Fruit fly (Drosophila melanogaster) whole organism, prepupa: Measurements from ENCODE around the gene CG14441.

Experiments used
- Blimp-1 ChIP-seq: fragments of 200-800 bp; sonication (Bioruptor generic); optimal IDR thresholded peaks from 3 replicates; lab custom pipeline; 2017; ENCODE audit warnings: missing biosample characterization, missing genetic modification characterization, mild to moderate bottlenecking, moderate library complexity, missing genetic modification reagents
- CG10669 ChIP-seq: fragments of 200-800 bp; sonication (Bioruptor generic); optimal IDR thresholded peaks from 3 replicates; lab custom pipeline; 2018; ENCODE audit warnings: missing biosample characterization, mild to moderate bottlenecking, missing genetic modification characterization, moderate library complexity
- CG11294 ChIP-seq: fragments of 200-800 bp; sonication (Bioruptor generic); IDR thresholded peaks from 2 replicates; pipeline ENCODE4 v1.3.6; 2022; ENCODE audit warnings: missing biosample characterization, missing genetic modification characterization
- CG11762 ChIP-seq: fragments of 200-800 bp; sonication (Bioruptor generic); optimal IDR thresholded peaks from 3 replicates; lab custom pipeline; 2016; ENCODE audit warnings: missing biosample characterization, missing genetic modification characterization; ENCODE audit not compliant: insufficient read depth
- CG11902 ChIP-seq: fragments of 200-800 bp; sonication (Bioruptor generic); optimal IDR thresholded peaks from 3 replicates; lab custom pipeline; 2016; ENCODE audit warnings: missing biosample characterization, missing genetic modification characterization
- CG15336 ChIP-seq: fragments of 200-800 bp; sonication (Bioruptor generic); IDR thresholded peaks from 2 replicates; pipeline ENCODE4 v1.3.6; 2022; ENCODE audit warnings: missing biosample characterization, missing genetic modification characterization
- CG16779 ChIP-seq: fragments of 200-800 bp; sonication (Bioruptor generic); optimal IDR thresholded peaks from 3 replicates; lab custom pipeline; 2017; ENCODE audit warnings: missing biosample characterization, mild to moderate bottlenecking, missing genetic modification characterization
- CG3032 ChIP-seq: fragments of 200-800 bp; optimal IDR thresholded peaks from 2 replicates; lab custom pipeline; 2019; ENCODE audit warnings: missing biosample characterization, mild to moderate bottlenecking, missing genetic modification characterization, moderate library complexity
- CG31627 ChIP-seq: fragments of 200-800 bp; sonication (Bioruptor generic); optimal IDR thresholded peaks from 3 replicates; lab custom pipeline; 2016; ENCODE audit warnings: missing biosample characterization, missing genetic modification characterization
- CG32006 ChIP-seq: fragments of 200-800 bp; sonication (Bioruptor generic); optimal IDR thresholded peaks from 3 replicates; lab custom pipeline; 2017; ENCODE audit warnings: missing biosample characterization, mild to moderate bottlenecking, missing genetic modification characterization
- CG34406 ChIP-seq: fragments of 200-800 bp; sonication (Bioruptor generic); optimal IDR thresholded peaks from 3 replicates; lab custom pipeline; 2016; ENCODE audit warnings: missing biosample characterization, missing genetic modification characterization
- CG3919 ChIP-seq: fragments of 200-800 bp; sonication (Bioruptor generic); optimal IDR thresholded peaks from 3 replicates; lab custom pipeline; 2016; ENCODE audit warnings: missing biosample characterization, missing genetic modification characterization
- CG4318 ChIP-seq: fragments of 200-800 bp; sonication (Bioruptor generic); optimal IDR thresholded peaks from 3 replicates; lab custom pipeline; 2017; ENCODE audit warnings: missing biosample characterization, mild to moderate bottlenecking, missing genetic modification characterization
- CG6163 ChIP-seq: fragments of 200-800 bp; sonication (Bioruptor generic); IDR thresholded peaks from 3 replicates; pipeline ENCODE4 v1.3.6; 2022; ENCODE audit warnings: missing biosample characterization, missing genetic modification characterization
- CG6792 ChIP-seq: fragments of 200-800 bp; sonication (Bioruptor generic); optimal IDR thresholded peaks from 3 replicates; lab custom pipeline; 2016; ENCODE audit warnings: missing biosample characterization, missing genetic modification characterization
- CG8119 ChIP-seq: fragments of 200-800 bp; sonication (Bioruptor generic); IDR thresholded peaks from 3 replicates; pipeline ENCODE4 v1.3.6; 2022; ENCODE audit warnings: missing biosample characterization, missing genetic modification characterization
- CG8319 ChIP-seq: fragments of 200-800 bp; sonication (Bioruptor generic); optimal IDR thresholded peaks from 3 replicates; lab custom pipeline; 2016; ENCODE audit warnings: missing biosample characterization, missing genetic modification characterization
- CG8632 ChIP-seq: fragments of 200-800 bp; sonication (Bioruptor generic); optimal IDR thresholded peaks from 3 replicates; lab custom pipeline; 2016; ENCODE audit warnings: missing biosample characterization, missing genetic modification characterization
- Eip75B ChIP-seq: fragments of 200-800 bp; sonication (Bioruptor generic); optimal IDR thresholded peaks from 3 replicates; lab custom pipeline; 2016; ENCODE audit warnings: missing biosample characterization, missing genetic modification characterization
- Eip78C ChIP-seq: fragments of 200-800 bp; sonication (Bioruptor generic); peaks from one replicate; lab custom pipeline; 2016; ENCODE audit warnings: missing biosample characterization, missing genetic modification characterization
- Eip93F ChIP-seq: fragments of 200-800 bp; sonication (Bioruptor generic); optimal IDR thresholded peaks from 2 replicates; lab custom pipeline; 2016; ENCODE audit warnings: missing biosample characterization, mild to moderate bottlenecking, missing genetic modification characterization
- Ets21C ChIP-seq: fragments of 200-800 bp; sonication (Bioruptor generic); optimal IDR thresholded peaks from 3 replicates; lab custom pipeline; 2016; ENCODE audit warnings: missing biosample characterization, missing genetic modification characterization
- Ets96B ChIP-seq: fragments of 200-800 bp; optimal IDR thresholded peaks from 2 replicates; lab custom pipeline; 2019; ENCODE audit warnings: missing biosample characterization, mild to moderate bottlenecking, missing genetic modification characterization, moderate library complexity
- Gug ChIP-seq: fragments of 200-800 bp; sonication (Bioruptor generic); IDR thresholded peaks from 2 replicates; pipeline ENCODE4 v1.3.6; 2022; ENCODE audit warnings: missing biosample characterization, missing genetic modification characterization
- Hr38 ChIP-seq: sonication (Bioruptor generic); optimal IDR thresholded peaks from 2 replicates; lab custom pipeline; 2016; ENCODE audit warnings: missing biosample characterization, missing genetic modification characterization
- Hr39 ChIP-seq: fragments of 200-800 bp; sonication (Bioruptor generic); optimal IDR thresholded peaks from 2 replicates; lab custom pipeline; 2016; ENCODE audit warnings: missing biosample characterization, missing genetic modification characterization
- Hr4 ChIP-seq: fragments of 200-800 bp; sonication (Bioruptor generic); optimal IDR thresholded peaks from 3 replicates; lab custom pipeline; 2016; ENCODE audit warnings: missing biosample characterization, missing genetic modification characterization
- Lpt ChIP-seq: fragments of 200-800 bp; sonication (Bioruptor generic); optimal IDR thresholded peaks from 3 replicates; lab custom pipeline; 2016; ENCODE audit warnings: missing biosample characterization, missing genetic modification characterization
- Met ChIP-seq: fragments of 200-800 bp; sonication (Bioruptor generic); optimal IDR thresholded peaks from 3 replicates; lab custom pipeline; 2016; ENCODE audit warnings: missing biosample characterization, missing genetic modification characterization
- OdsH ChIP-seq: fragments of 200-800 bp; sonication (Bioruptor generic); optimal IDR thresholded peaks from 3 replicates; lab custom pipeline; 2016; ENCODE audit warnings: missing biosample characterization, missing genetic modification characterization
- Smox ChIP-seq: fragments of 200-800 bp; sonication (Bioruptor generic); optimal IDR thresholded peaks from 3 replicates; lab custom pipeline; 2016; ENCODE audit warnings: missing biosample characterization, missing genetic modification characterization
- Sox102F ChIP-seq: fragments of 200-800 bp; sonication (Bioruptor generic); optimal IDR thresholded peaks from 2 replicates; lab custom pipeline; 2016; ENCODE audit warnings: missing biosample characterization, mild to moderate bottlenecking, missing genetic modification characterization
- Sox15 ChIP-seq: fragments of 200-800 bp; sonication (Bioruptor generic); optimal IDR thresholded peaks from 3 replicates; lab custom pipeline; 2016; ENCODE audit warnings: missing biosample characterization, missing genetic modification characterization
- achi ChIP-seq: fragments of 200-800 bp; sonication (Bioruptor generic); optimal IDR thresholded peaks from 3 replicates; lab custom pipeline; 2016; ENCODE audit warnings: missing biosample characterization, missing genetic modification characterization
- acj6 ChIP-seq: fragments of 200-800 bp; sonication (Bioruptor generic); optimal IDR thresholded peaks from 3 replicates; lab custom pipeline; 2016; ENCODE audit warnings: missing biosample characterization, missing genetic modification characterization
- cyc ChIP-seq: fragments of 200-800 bp; sonication (Bioruptor generic); optimal IDR thresholded peaks from 3 replicates; lab custom pipeline; 2016; ENCODE audit warnings: missing biosample characterization, missing genetic modification characterization
- dac ChIP-seq: fragments of 200-800 bp; sonication (Bioruptor generic); optimal IDR thresholded peaks from 2 replicates; lab custom pipeline; 2017; ENCODE audit warnings: missing biosample characterization, mild to moderate bottlenecking, missing genetic modification characterization
- eg ChIP-seq: fragments of 200-800 bp; sonication (Bioruptor generic); IDR thresholded peaks from 3 replicates; pipeline ENCODE4 v1.3.6; 2022; ENCODE audit warnings: missing biosample characterization, missing genetic modification characterization
- esn ChIP-seq: fragments of 200-800 bp; sonication (Bioruptor generic); optimal IDR thresholded peaks from 2 replicates; lab custom pipeline; 2016; ENCODE audit warnings: missing biosample characterization, mild to moderate bottlenecking, missing genetic modification characterization, moderate library complexity
- fd85E ChIP-seq: fragments of 200-800 bp; sonication (Bioruptor generic); optimal IDR thresholded peaks from 3 replicates; lab custom pipeline; 2016; ENCODE audit warnings: missing biosample characterization, missing genetic modification characterization
- fkh ChIP-seq: fragments of 200-800 bp; sonication (Bioruptor generic); optimal IDR thresholded peaks from 3 replicates; lab custom pipeline; 2017; ENCODE audit warnings: missing biosample characterization, mild to moderate bottlenecking, missing genetic modification characterization, moderate library complexity
- lz ChIP-seq: fragments of 200-800 bp; sonication (Bioruptor generic); optimal IDR thresholded peaks from 3 replicates; lab custom pipeline; 2016; ENCODE audit warnings: missing biosample characterization, missing genetic modification characterization
- net ChIP-seq: fragments of 200-800 bp; sonication (Bioruptor generic); optimal IDR thresholded peaks from 3 replicates; lab custom pipeline; 2016; ENCODE audit warnings: missing biosample characterization, missing genetic modification characterization
- salr ChIP-seq, 2 experiments: fragments of 200-800 bp; sonication (Bioruptor generic); optimal IDR thresholded peaks; 3 replicates each; lab custom pipeline; 2016 to 2018; ENCODE audit warnings: missing biosample characterization in 2 of 2, missing genetic modification characterization in 2 of 2, mild to moderate bottlenecking in 1 of 2
- spab ChIP-seq: fragments of 200-800 bp; sonication (Bioruptor generic); optimal IDR thresholded peaks from 2 replicates; lab custom pipeline; 2017; ENCODE audit warnings: missing biosample characterization, mild to moderate bottlenecking, missing genetic modification characterization, missing genetic modification reagents
- ss ChIP-seq, 2 experiments: fragments of 200-800 bp; sonication (Bioruptor generic); optimal IDR thresholded peaks; 2 replicates in 1 of 2; 3 replicates in 1 of 2; lab custom pipeline; 2017 to 2018; ENCODE audit warnings: mild to moderate bottlenecking in 2 of 2, missing biosample characterization in 2 of 2, missing genetic modification characterization in 2 of 2, moderate library complexity in 1 of 2
- svp ChIP-seq: fragments of 200-800 bp; sonication (Bioruptor generic); peaks from one replicate; lab custom pipeline; 2016; ENCODE audit warnings: missing biosample characterization, missing genetic modification characterization

Gene CG14441

DNA sequence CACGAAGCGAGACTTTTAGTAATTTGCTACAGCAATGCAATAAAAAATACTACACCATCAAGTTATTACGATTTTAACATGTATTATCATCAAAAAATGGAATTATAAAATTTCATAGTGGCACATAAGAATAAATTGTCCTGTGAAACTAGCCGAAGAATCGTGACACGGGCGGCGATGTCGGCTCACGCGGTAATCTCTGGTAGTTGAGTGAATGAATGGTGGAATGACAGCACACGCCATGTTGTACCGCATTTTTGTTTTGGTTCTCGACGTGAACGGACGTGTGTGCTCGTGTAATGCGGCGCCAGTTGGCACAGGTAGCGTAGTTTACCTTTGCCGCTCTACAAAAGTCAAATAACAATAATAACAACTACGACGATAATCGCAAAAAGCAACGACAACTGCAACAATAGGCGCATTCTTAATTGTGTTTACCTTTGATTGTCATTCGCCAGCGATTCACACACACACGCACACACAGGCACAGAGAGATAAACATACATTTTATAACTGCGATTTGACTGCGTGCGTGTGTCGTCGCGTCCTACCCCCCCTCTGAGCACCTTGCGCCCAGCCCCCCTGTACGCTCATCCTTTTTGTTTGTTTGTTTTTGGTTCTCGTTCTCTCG, at the start of gene CG14441 (continued):
- TF ChIP-seq fd85E: no peak
- peak; percentile 47 for TF ChIP-seq CG6792 (GFP tag; lab: Kevin White, UChicago)
- peak; percentile 29 for TF ChIP-seq OdsH (GFP tag; lab: Kevin White, UChicago)
- TF ChIP-seq CG31627 (GFP tag; lab: Kevin White, UChicago): no peak
- TF ChIP-seq dac (GFP tag; lab: Kevin White, UChicago): no peak
- peak; percentile 37 for TF ChIP-seq Hr4 (GFP tag; lab: Kevin White, UChicago)
- no peak for TF ChIP-seq Hr38 (GFP tag; lab: Kevin White, UChicago)
- TF ChIP-seq lz: peak; percentile 38
- no peak; the same call in 1 of the 3 replicates for TF ChIP-seq CG8119 (GFP tag; lab: Robert Waterston, UW)

dm6 chrX:6654198-6654831, 45.0 kb upstream of the CG14441 start, which contains the start of the genes CG3226 and Cdc7:
TSS of gene CG3226 (minus strand) at chrX:6654248.
TSS of gene Cdc7 (plus strand) at chrX:6654541.
- peak; percentile 60 for TF ChIP-seq CG8632 (GFP tag; lab: Kevin White, UChicago)
- TF ChIP-seq Eip93F (GFP tag; lab: Kevin White, UChicago): peak; percentile 18
- TF ChIP-seq Blimp-1: peak; percentile 58
- TF ChIP-seq esn (GFP tag; lab: Kevin White, UChicago): peak; percentile 76
- TF ChIP-seq CG32006 (GFP tag; lab: Kevin White, UChicago): peak; percentile 42
- TF ChIP-seq Met (GFP tag; lab: Kevin White, UChicago): peak; percentile 72
- TF ChIP-seq Hr38 (GFP tag; lab: Kevin White, UChicago): no peak
- TF ChIP-seq Ets96B (tag; lab: Kevin White, UChicago): peak; percentile 32
- TF ChIP-seq CG10669 (GFP tag; lab: Kevin White, UChicago): peak; percentile 57
- peak; percentile 64 for TF ChIP-seq achi (GFP tag; lab: Kevin White, UChicago)
- peak; percentile 46 for TF ChIP-seq fd85E
- no peak for TF ChIP-seq CG11902 (GFP tag; lab: Kevin White, UChicago)
- peak; percentile 18 for TF ChIP-seq spab
- TF ChIP-seq Sox102F (GFP tag; lab: Kevin White, UChicago): peak; percentile 68
- peak; percentile 61 for TF ChIP-seq svp (GFP tag; lab: Kevin White, UChicago)
- peak; percentile 54; the same call in 1 of the 3 replicates for TF ChIP-seq CG6163 (GFP tag; lab: Robert Waterston, UW)
- TF ChIP-seq acj6: peak; percentile 67
- TF ChIP-seq fkh (GFP tag; lab: Kevin White, UChicago): peak; percentile 56
- no peak for TF ChIP-seq CG11294
- peak; percentile 53; the same call in 1 of the 3 replicates for TF ChIP-seq eg
- TF ChIP-seq Smox (GFP tag; lab: Kevin White, UChicago): peak; percentile 56
- peak; percentile 32 for TF ChIP-seq CG11762 (GFP tag; lab: Kevin White, UChicago)
- peak; percentile 91 for TF ChIP-seq Eip78C (GFP tag; lab: Kevin White, UChicago)
- peak; percentile 70 for TF ChIP-seq net (GFP tag; lab: Kevin White, UChicago)
- peak; percentile 64 for TF ChIP-seq CG3919 (GFP tag; lab: Kevin White, UChicago)
- peak; percentile 67 for TF ChIP-seq OdsH (GFP tag; lab: Kevin White, UChicago)
- TF ChIP-seq Hr39 (GFP tag; lab: Kevin White, UChicago): peak; percentile 30
- peak; percentile 57 for TF ChIP-seq cyc (GFP tag; lab: Kevin White, UChicago)
- peak; percentile 31 for TF ChIP-seq CG16779 (tag; lab: Kevin White, UChicago)
- no peak for TF ChIP-seq CG15336 (GFP tag; lab: Robert Waterston, UW)
- peak; percentile 45 for TF ChIP-seq CG3032 (tag; lab: Kevin White, UChicago)
- peak; percentile 35 for TF ChIP-seq Lpt (GFP tag; lab: Kevin White, UChicago)
- peak; percentile 64 to 78 for TF ChIP-seq ss (GFP tag; optimal IDR thresholded peaks at IDR 0.05; lab: Kevin White, UChicago)
- TF ChIP-seq salr (GFP tag; optimal IDR thresholded peaks at IDR 0.05; lab: Kevin White, UChicago): peak; percentile 4 to 27
- TF ChIP-seq CG4318 (GFP tag; lab: Kevin White, UChicago): no peak
- TF ChIP-seq Gug (GFP tag; lab: Robert Waterston, UW): no peak
- TF ChIP-seq CG34406 (GFP tag; lab: Kevin White, UChicago): peak; percentile 64
- TF ChIP-seq lz: peak; percentile 50
- TF ChIP-seq Ets21C (GFP tag; lab: Kevin White, UChicago): no peak
- TF ChIP-seq CG31627 (GFP tag; lab: Kevin White, UChicago): peak; percentile 50
- no peak for TF ChIP-seq CG8119 (GFP tag; lab: Robert Waterston, UW)
- peak; percentile 55 for TF ChIP-seq CG8319 (GFP tag; lab: Kevin White, UChicago)
- peak; percentile 42 for TF ChIP-seq Eip75B (GFP tag; lab: Kevin White, UChicago)
- TF ChIP-seq Sox15 (GFP tag; lab: Kevin White, UChicago): no peak
